Worm (Caenorhabditis elegans) whole organism, young adult: ENCODE data around the gene dct-15.

Source experiments
- cebp-1 ChIP-seq, 2 experiments: fragments of 200-800 bp in 1 of 2; sonication (Bioruptor generic) in 1 of 2; sonication (generic microtip) in 1 of 2; IDR thresholded peaks in 1 of 2; optimal IDR thresholded peaks in 1 of 2; 2 replicates each; pipeline versions ENCODE4 v1.3.6 to Lab custom; 2017 to 2022; ENCODE audit warnings: missing compliant biosample characterization in 2 of 2, missing genetic modification characterization in 2 of 2, mild to moderate bottlenecking in 1 of 2, missing genetic modification reagents in 1 of 2, moderate library complexity in 1 of 2
- ceh-40 ChIP-seq: fragments of 200-800 bp; sonication (Bioruptor generic); IDR thresholded peaks from 2 replicates; pipeline ENCODE4 v1.3.6; 2022; ENCODE audit warnings: missing genetic modification characterization, missing compliant biosample characterization
- fkh-3 ChIP-seq: sonication (generic microtip); optimal IDR thresholded peaks from 2 replicates; lab custom pipeline; 2016; ENCODE audit warnings: mild to moderate bottlenecking, missing genetic modification characterization, missing compliant biosample characterization
- mcd-1 ChIP-seq: fragments of 200-800 bp; sonication (Bioruptor generic); IDR thresholded peaks from 2 replicates; pipeline ENCODE4 v1.3.6; 2022; ENCODE audit warnings: missing genetic modification reagents, missing genetic modification characterization, missing compliant biosample characterization
- snpc-4 ChIP-seq, 5 experiments: fragments of 150-350 bp in 1 of 5; sonication (generic microtip) in 4 of 5; optimal IDR thresholded peaks; 2 replicates each; lab custom pipeline; 2014 to 2018; ENCODE audit warnings: missing genetic modification characterization in 5 of 5, missing biosample characterization in 3 of 5, antibody characterized with exemption in 2 of 5, mild to moderate bottlenecking in 2 of 5, missing compliant biosample characterization in 2 of 5, missing genotype in 2 of 5, moderate library complexity in 2 of 5, missing genetic modification reagents in 1 of 5
- unc-62 ChIP-seq: fragments of 150-350 bp; optimal IDR thresholded peaks from 2 replicates; lab custom pipeline; 2014; ENCODE audit warnings: missing biosample characterization, missing genetic modification reagents, missing genetic modification characterization
- zim-3 ChIP-seq: sonication (generic microtip); optimal IDR thresholded peaks from 2 replicates; lab custom pipeline; 2017; ENCODE audit warnings: mild to moderate bottlenecking, missing genetic modification characterization, moderate library complexity, missing compliant biosample characterization

- TF ChIP-seq fkh-3 (no peak), snpc-4 (GFP tag; optimal IDR thresholded peaks at IDR 0.05; lab: Kevin White, UChicago) (no peak), snpc-4 (tag; optimal IDR thresholded peaks at IDR 0.05; lab: Kevin White, UChicago) (no peak), mcd-1 (GFP tag; lab: Robert Waterston, UW) (no peak), ceh-40 (GFP tag; lab: Robert Waterston, UW) (no peak), unc-62 (GFP tag; lab: Kevin White, UChicago) (no peak), zim-3 (tag; lab: Kevin White, UChicago) (no peak), cebp-1 (GFP tag; IDR thresholded peaks at IDR 0.05; lab: Robert Waterston, UW) (no peak), cebp-1 (tag; optimal IDR thresholded peaks at IDR 0.05; lab: Kevin White, UChicago) (no peak)
These were observed 53.1 kb downstream of the dct-15 start, which contains the start of gene nhr-97 for ce11 chrIV:9757425-9757740.
